Worm (Caenorhabditis elegans) whole organism, young adult: ENCODE measurements around the gene spp-21.

Experiments
- ceh-40 ChIP-seq: fragments of 200-800 bp; sonication (Bioruptor generic); IDR thresholded peaks from 2 replicates; pipeline ENCODE4 v1.3.6; 2022; ENCODE audit warnings: missing genetic modification characterization, missing compliant biosample characterization
- gei-17 ChIP-seq: fragments of 200-800 bp; sonication (Bioruptor generic); optimal IDR thresholded peaks from 2 replicates; lab custom pipeline; 2018; ENCODE audit warnings: mild to moderate bottlenecking, missing genetic modification characterization, missing compliant biosample characterization
- hmg-1.2 ChIP-seq: fragments of 200-800 bp; sonication (Bioruptor generic); IDR thresholded peaks from 2 replicates; pipeline ENCODE4 v1.3.6; 2022; ENCODE audit warnings: missing genetic modification reagents, missing genetic modification characterization, missing compliant biosample characterization
- hmg-20 ChIP-seq: fragments of 200-800 bp; sonication (Bioruptor generic); IDR thresholded peaks from 2 replicates; pipeline ENCODE4 v1.3.6; 2022; ENCODE audit warnings: missing genetic modification reagents, missing genetic modification characterization, missing compliant biosample characterization
- let-607 ChIP-seq, 2 experiments: fragments of 200-800 bp in 1 of 2; sonication (Bioruptor generic) in 1 of 2; sonication (generic microtip) in 1 of 2; optimal IDR thresholded peaks; 2 replicates each; lab custom pipeline; 2016 to 2018; ENCODE audit warnings: mild to moderate bottlenecking in 2 of 2, missing compliant biosample characterization in 2 of 2, missing genetic modification characterization in 2 of 2, moderate library complexity in 2 of 2, missing genotype in 1 of 2
- lir-1 ChIP-seq: fragments of 200-800 bp; sonication (Bioruptor generic); conservative IDR thresholded peaks from 2 replicates; pipeline ENCODE4 v1.3.6; 2022; ENCODE audit warnings: missing genetic modification reagents, missing genetic modification characterization, missing compliant biosample characterization
- madf-3 ChIP-seq: fragments of 200-800 bp; sonication (Bioruptor generic); IDR thresholded peaks from 2 replicates; pipeline ENCODE4 v1.3.6; 2022; ENCODE audit warnings: missing genetic modification reagents, missing genetic modification characterization, missing compliant biosample characterization
- nhr-90 ChIP-seq: sonication (generic microtip); optimal IDR thresholded peaks from 2 replicates; lab custom pipeline; 2016; ENCODE audit warnings: missing genotype, mild to moderate bottlenecking, missing genetic modification characterization, missing compliant biosample characterization
- pha-4 ChIP-seq: fragments of 150-350 bp; sonication (generic microtip); optimal IDR thresholded peaks from 2 replicates; lab custom pipeline; 2014; ENCODE audit warnings: missing biosample characterization, missing genetic modification reagents, missing genetic modification characterization
- sea-2 ChIP-seq: fragments of 200-800 bp; sonication (Bioruptor generic); IDR thresholded peaks from 2 replicates; pipeline ENCODE4 v1.3.6; 2022; ENCODE audit warnings: missing genetic modification characterization, missing compliant biosample characterization
- snpc-1.1 ChIP-seq: sonication (generic microtip); optimal IDR thresholded peaks from 2 replicates; lab custom pipeline; 2017; ENCODE audit warnings: missing genetic modification characterization, mild to moderate bottlenecking, missing compliant biosample characterization, antibody characterized with exemption, moderate library complexity, missing genotype, missing genetic modification reagents; ENCODE audit not compliant: insufficient read depth
- tlf-1 ChIP-seq: fragments of 200-800 bp; sonication (Bioruptor generic); optimal IDR thresholded peaks from 2 replicates; lab custom pipeline; 2018; ENCODE audit warnings: mild to moderate bottlenecking, missing genetic modification characterization, missing compliant biosample characterization
- unc-130 ChIP-seq: sonication (generic microtip); optimal IDR thresholded peaks from 2 replicates; lab custom pipeline; 2016; ENCODE audit warnings: missing genetic modification reagents, missing genetic modification characterization, missing compliant biosample characterization

DNA sequence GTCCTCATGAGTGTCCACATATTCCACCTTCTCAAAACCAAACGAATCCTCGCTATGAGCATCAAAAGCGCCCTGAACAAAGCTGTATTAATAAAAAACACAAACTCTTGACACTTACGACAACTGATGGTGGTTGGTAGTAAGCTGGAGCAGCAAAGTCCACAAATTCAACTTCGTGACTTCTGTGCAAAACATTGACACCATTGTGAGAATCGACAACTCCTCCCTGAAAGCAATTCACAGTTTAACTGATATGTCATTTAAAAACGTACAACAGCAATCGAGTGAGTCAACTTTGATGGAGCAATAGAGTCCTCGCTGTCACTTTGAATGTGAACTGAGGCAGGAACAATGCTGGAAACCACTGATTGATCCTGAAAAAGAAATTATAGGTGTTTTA is 27.5 kb downstream of the spp-21 start:
- no peak for TF ChIP-seq lir-1 (GFP tag; lab: Robert Waterston, UW)
- TF ChIP-seq snpc-1.1 (tag; lab: Kevin White, UChicago): no peak
- no peak for TF ChIP-seq let-607 (tag; optimal IDR thresholded peaks at IDR 0.05; lab: Kevin White, UChicago)
- TF ChIP-seq hmg-1.2 (GFP tag; lab: Robert Waterston, UW): no peak
- no peak for TF ChIP-seq hmg-20 (GFP tag; lab: Robert Waterston, UW)
- no peak for TF ChIP-seq nhr-90 (tag; lab: Kevin White, UChicago)
- TF ChIP-seq sea-2: no peak
- TF ChIP-seq unc-130: no peak
- TF ChIP-seq tlf-1 (GFP tag; lab: Kevin White, UChicago): no peak
- TF ChIP-seq ceh-40 (GFP tag; lab: Robert Waterston, UW): no peak
- no peak for TF ChIP-seq gei-17 (GFP tag; lab: Kevin White, UChicago)
- no peak for TF ChIP-seq pha-4
- TF ChIP-seq madf-3 (GFP tag; lab: Robert Waterston, UW): no peak
